Worm (Caenorhabditis elegans) whole organism, midembryonic: ENCODE measurements around the gene oac-29.

Experiments
- T22C8.4 ChIP-seq: fragments of 200-800 bp; sonication (Bioruptor generic); IDR thresholded peaks from 2 replicates; pipeline ENCODE4 v1.3.6; 2022; ENCODE audit warnings: missing genetic modification characterization, missing compliant biosample characterization
- cog-1 ChIP-seq: sonication (generic microtip); optimal IDR thresholded peaks from 2 replicates; lab custom pipeline; 2016; ENCODE audit warnings: missing genetic modification characterization, missing compliant biosample characterization
- flt-1 ChIP-seq: fragments of 200-800 bp; sonication (Bioruptor generic); IDR thresholded peaks from 2 replicates; pipeline ENCODE4 v1.3.6; 2022; ENCODE audit warnings: missing genetic modification characterization, missing compliant biosample characterization
- klf-2 ChIP-seq: fragments of 200-800 bp; sonication (Bioruptor generic); conservative IDR thresholded peaks from 2 replicates; pipeline ENCODE4 v1.3.6; 2022; ENCODE audit warnings: missing genetic modification reagents, missing genetic modification characterization, missing compliant biosample characterization
- med-1 ChIP-seq: sonication (generic microtip); optimal IDR thresholded peaks from 2 replicates; lab custom pipeline; 2017; ENCODE audit warnings: missing genetic modification characterization, mild to moderate bottlenecking, missing compliant biosample characterization, antibody characterized with exemption, missing genetic modification reagents; ENCODE audit not compliant: insufficient read depth
- ref-1 ChIP-seq: fragments of 200-800 bp; sonication (Bioruptor generic); conservative IDR thresholded peaks from 2 replicates; pipeline ENCODE4 v1.3.6; 2022; ENCODE audit warnings: missing genetic modification reagents, missing genetic modification characterization, missing compliant biosample characterization
- tab-1 ChIP-seq: fragments of 200-800 bp; sonication (Bioruptor generic); IDR thresholded peaks from 2 replicates; pipeline ENCODE4 v1.3.6; 2022; ENCODE audit warnings: missing genetic modification characterization, missing compliant biosample characterization
- ztf-23 ChIP-seq: fragments of 200-800 bp; sonication (Bioruptor generic); IDR thresholded peaks from 2 replicates; pipeline ENCODE4 v1.3.6; 2022; ENCODE audit warnings: missing genetic modification reagents, missing genetic modification characterization, missing compliant biosample characterization
- ztf-29 ChIP-seq: fragments of 200-800 bp; sonication (Bioruptor generic); IDR thresholded peaks from 2 replicates; pipeline ENCODE4 v1.3.6; 2022; ENCODE audit warnings: missing genetic modification reagents, missing genetic modification characterization, missing compliant biosample characterization

The oac-29 gene

DNA sequence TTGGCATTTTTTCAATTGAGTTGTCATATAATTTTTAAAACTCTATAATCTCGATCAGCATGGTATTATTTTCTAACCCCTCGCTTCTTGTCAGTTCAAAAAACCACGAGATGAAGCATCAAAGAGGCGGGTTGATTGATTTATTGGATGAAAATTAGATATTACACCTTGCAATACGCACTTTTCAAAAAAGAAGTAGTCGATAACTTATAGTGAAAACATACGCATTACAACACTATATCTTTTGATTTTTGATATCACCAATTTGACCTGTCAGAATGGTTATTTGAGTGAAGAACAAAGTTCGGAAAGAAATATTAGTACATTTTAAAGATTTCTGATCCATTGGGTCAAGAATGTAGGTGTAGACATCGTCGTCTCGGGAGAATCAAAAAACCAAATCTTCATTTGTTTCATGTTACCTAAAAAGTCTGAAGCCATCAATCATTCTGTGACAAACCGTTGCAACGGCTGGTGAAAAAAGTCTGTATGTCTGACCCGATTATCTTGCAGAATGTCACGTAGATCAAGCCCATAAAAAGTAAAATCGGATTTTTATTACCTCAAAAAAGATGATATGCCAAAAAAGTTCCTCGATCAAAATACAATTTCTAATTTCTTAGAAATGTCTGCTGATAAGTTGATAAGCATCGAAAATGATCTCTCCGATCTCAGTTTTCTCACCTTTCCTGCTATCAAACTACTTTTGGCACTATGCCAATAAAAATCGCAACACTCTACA lies 17.8 kb upstream of the oac-29 start:
- TF ChIP-seq cog-1: no peak

DNA sequence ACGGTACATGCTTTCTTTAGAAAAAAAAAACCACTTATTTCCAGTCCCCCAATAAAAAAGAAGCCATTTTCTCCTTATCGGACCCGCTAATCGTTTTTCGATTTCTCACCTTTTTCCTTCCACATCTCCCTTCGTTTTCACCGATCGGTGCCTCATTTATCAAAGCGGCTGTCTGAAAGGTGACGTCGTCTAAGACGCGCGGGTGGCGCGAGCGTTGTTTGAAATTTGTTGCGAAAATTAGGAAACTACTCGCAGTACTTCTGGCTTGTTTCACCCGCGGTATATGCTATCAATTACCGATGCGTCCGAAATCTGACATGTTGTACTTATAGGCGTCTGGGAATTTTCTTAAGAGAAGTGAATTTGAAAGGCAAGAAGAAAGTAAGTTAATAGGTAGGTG lies 16.7 kb upstream of the oac-29 start:
- TF ChIP-seq ref-1 (no peak), cog-1 (no peak), tab-1 (GFP tag; lab: Robert Waterston, UW) (no peak), med-1 (GFP tag; lab: Kevin White, UChicago) (no peak), flt-1 (GFP tag; lab: Robert Waterston, UW) (no peak), ztf-23 (GFP tag; lab: Robert Waterston, UW) (no peak), T22C8.4 (no peak), klf-2 (GFP tag; lab: Robert Waterston, UW) (no peak), ztf-29 (GFP tag; lab: Robert Waterston, UW) (no peak)

DNA sequence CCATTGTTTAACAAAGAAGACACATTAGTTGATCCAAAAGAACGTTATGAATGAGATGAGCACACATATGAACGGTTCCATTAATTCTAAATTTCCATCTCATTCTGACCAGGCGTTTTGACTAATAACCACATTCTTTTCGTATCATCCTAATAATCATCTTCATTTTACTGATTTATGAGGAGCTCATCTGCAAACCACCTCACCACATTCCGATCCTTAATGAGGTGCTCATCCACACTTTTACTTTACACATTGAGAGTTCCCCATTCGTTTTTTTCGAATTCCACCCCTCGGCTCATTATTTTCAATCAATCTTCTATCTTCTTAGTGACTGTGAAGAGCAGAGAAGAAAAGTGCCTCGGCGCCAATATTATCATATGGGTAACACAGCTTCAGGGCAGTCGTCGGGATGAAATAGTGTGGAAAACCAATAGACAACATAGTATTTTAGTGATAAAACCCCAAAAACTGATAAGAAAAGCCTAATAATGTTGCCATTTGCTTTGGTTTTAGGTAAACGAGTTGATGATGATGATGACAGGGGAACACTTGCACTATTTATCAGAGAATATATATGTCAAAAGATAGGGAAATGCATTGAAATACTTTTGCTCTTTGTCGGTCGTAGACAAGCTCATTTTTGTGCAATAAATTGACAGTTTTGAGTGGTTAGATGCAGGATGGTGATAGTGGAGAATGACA lies 15.7 kb upstream of the oac-29 start:
- no peak for TF ChIP-seq flt-1 (GFP tag; lab: Robert Waterston, UW)
- no peak for TF ChIP-seq med-1 (GFP tag; lab: Kevin White, UChicago)
- TF ChIP-seq ref-1: no peak
- no peak for TF ChIP-seq ztf-29 (GFP tag; lab: Robert Waterston, UW)
- no peak for TF ChIP-seq tab-1 (GFP tag; lab: Robert Waterston, UW)
- no peak for TF ChIP-seq cog-1
- TF ChIP-seq T22C8.4: no peak

DNA sequence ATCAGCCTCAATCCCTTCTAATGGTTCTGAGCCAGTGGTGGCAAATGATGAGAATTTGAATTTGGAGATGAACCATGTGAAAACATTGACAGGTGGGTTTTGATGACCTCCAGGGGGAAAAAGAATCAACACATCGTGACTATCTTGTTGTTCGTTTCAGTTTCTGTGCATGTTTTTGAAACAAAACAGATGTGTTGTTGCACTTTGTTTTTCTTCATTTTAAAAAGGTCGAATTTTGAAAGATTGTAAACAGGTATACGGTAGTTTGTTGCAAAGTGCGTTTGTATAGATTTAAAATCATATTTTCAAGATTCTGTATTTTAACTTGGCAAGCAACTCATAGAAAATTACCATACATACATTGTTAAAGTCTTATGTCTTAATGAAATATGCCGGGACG lies 14.9 kb upstream of the oac-29 start:
- TF ChIP-seq flt-1 (GFP tag; lab: Robert Waterston, UW): no peak
- TF ChIP-seq cog-1: no peak
- TF ChIP-seq T22C8.4: no peak
- no peak for TF ChIP-seq ref-1
- no peak for TF ChIP-seq ztf-23 (GFP tag; lab: Robert Waterston, UW)
- TF ChIP-seq med-1 (GFP tag; lab: Kevin White, UChicago): no peak
- TF ChIP-seq klf-2 (GFP tag; lab: Robert Waterston, UW): no peak
- no peak for TF ChIP-seq tab-1 (GFP tag; lab: Robert Waterston, UW)
- no peak for TF ChIP-seq ztf-29 (GFP tag; lab: Robert Waterston, UW)

DNA sequence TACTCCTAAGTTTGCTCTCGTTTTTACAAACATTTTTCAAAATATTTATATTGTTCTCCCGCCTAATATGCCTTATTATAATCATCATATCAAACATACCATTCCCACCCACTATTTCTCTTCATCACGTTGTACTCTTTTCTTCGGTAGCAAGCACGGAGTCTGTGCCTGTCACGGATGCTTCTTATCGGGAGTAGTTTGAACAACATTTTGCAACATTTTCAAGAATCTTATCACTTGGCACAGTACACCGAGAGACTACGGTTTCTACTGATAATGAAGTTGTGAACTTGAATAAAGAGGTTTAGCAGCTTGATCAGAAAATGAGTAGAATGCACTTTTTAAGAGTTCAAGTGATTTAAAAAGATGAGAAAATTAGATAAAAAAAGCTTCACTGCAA lies 12.8 kb upstream of the oac-29 start:
- no peak for TF ChIP-seq tab-1 (GFP tag; lab: Robert Waterston, UW)
- TF ChIP-seq ztf-29 (GFP tag; lab: Robert Waterston, UW): no peak
- TF ChIP-seq ref-1: no peak
- TF ChIP-seq med-1 (GFP tag; lab: Kevin White, UChicago): no peak

DNA sequence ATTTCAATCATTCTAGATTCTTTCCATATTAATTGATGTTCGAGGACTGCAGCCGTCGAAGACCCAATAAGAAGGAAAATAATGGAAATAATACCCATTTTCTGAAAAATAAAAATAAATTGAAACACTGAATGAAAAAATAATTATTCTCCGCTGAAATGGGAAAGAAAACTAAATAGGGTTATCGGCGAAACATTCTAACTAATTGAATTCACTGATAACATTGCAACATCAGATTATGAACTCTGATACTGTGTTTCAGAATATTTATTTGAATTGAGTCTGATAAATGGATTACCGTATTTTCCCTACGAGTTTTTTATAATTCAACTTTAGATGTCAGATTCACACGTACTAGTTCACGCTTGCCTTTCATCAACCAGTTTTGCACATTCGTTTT lies 7.6 kb upstream of the oac-29 start, which contains the start of gene asp-13:
asp-13 (minus strand) TSS at position 101 of the 400 bp plus-strand sequence.
- no peak for TF ChIP-seq klf-2 (GFP tag; lab: Robert Waterston, UW)
- TF ChIP-seq ztf-29 (GFP tag; lab: Robert Waterston, UW): no peak
- no peak for TF ChIP-seq flt-1 (GFP tag; lab: Robert Waterston, UW)
- TF ChIP-seq ref-1: no peak
- no peak for TF ChIP-seq med-1 (GFP tag; lab: Kevin White, UChicago)
- no peak for TF ChIP-seq tab-1 (GFP tag; lab: Robert Waterston, UW)
- TF ChIP-seq cog-1: no peak
- TF ChIP-seq T22C8.4: no peak
- no peak for TF ChIP-seq ztf-23 (GFP tag; lab: Robert Waterston, UW)

DNA sequence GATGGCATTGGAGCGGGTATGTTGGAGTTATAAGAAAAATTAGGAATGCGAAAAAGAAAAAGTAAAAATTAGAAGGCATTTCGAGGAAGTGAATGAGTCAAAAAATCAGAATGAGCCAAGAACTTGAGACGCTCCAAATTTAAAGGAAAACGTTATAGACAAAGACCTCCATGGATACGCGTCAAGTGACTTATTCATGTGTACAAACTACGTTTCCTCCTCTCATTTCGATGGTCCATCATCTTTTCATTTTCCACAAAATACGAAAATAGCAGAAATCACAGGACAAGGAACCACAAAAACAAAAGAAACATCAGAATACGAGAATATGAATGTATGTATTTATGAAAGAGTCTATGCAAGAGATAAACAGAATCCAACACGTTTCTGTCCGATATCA lies 5.8 kb upstream of the oac-29 start, which contains the start of gene F28A12.3:
F28A12.3 (minus strand) TSS at position 101 of the 400 bp plus-strand sequence.
- no peak for TF ChIP-seq T22C8.4
- no peak for TF ChIP-seq tab-1 (GFP tag; lab: Robert Waterston, UW)
- no peak for TF ChIP-seq ztf-29 (GFP tag; lab: Robert Waterston, UW)
- TF ChIP-seq ztf-23 (GFP tag; lab: Robert Waterston, UW): no peak
- TF ChIP-seq med-1 (GFP tag; lab: Kevin White, UChicago): no peak
- no peak for TF ChIP-seq flt-1 (GFP tag; lab: Robert Waterston, UW)
- no peak for TF ChIP-seq ref-1
- no peak for TF ChIP-seq klf-2 (GFP tag; lab: Robert Waterston, UW)
- no peak for TF ChIP-seq cog-1

DNA sequence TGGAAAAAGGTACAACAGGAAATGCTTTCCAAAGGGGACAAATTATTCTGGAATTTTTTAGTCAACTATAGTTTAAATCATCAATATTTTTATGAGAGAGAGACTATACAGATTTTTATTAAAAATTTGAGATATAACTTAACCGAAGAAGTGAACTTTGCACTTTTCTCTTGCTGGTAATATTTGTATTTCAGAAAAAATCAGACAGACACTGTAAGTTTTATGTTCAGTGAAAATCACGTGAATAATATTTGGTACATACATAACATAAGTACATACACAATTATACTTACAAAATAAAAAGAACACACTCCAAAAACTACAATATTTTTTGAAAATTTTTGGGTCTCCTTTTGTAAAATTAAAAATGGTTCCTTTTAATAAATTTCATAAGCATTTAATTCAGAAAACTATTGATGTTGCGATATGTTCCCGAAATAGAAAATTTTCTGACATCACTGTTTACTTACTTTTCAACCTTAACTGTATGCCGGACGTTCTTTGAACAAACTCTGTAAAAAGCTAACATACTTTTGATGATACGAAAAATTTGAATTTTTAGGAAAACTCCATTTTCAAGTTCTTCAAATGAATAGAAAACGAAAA lies 2.3 kb upstream of the oac-29 start, which contains the start of the genes F28A12.10 and acd-4:
F28A12.10 (minus strand) TSS at position 101 of the 606 bp plus-strand sequence.
acd-4 (plus strand) TSS at position 556 of the 606 bp plus-strand sequence.
- TF ChIP-seq klf-2 (GFP tag; lab: Robert Waterston, UW): no peak

DNA sequence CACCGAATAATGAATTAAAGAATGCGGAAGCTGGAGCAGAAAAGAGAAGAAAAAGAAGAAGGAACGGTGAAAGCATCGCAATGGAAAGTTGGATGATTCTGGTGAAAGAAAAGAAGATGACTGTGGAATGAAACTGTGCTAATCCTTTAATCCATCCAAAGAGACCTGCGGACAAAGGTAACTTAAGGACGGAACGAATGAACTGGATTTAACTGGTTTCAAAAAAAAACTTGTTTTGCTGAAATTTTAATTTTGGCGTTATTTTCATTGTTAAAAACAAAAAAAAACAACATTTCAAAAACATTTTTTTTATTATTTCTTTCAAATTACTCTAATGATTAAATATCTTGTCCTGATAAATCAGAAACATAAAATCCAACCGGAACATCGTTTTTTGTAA lies 1.4 kb upstream of the oac-29 start, which contains the start of gene grl-12:
grl-12 (minus strand) TSS at position 101 of the 400 bp plus-strand sequence.
- no peak for TF ChIP-seq med-1 (GFP tag; lab: Kevin White, UChicago)
- TF ChIP-seq tab-1 (GFP tag; lab: Robert Waterston, UW): no peak
- TF ChIP-seq flt-1 (GFP tag; lab: Robert Waterston, UW): no peak
- no peak for TF ChIP-seq T22C8.4
- TF ChIP-seq klf-2 (GFP tag; lab: Robert Waterston, UW): no peak
- TF ChIP-seq cog-1: no peak
- no peak for TF ChIP-seq ztf-29 (GFP tag; lab: Robert Waterston, UW)
- no peak for TF ChIP-seq ref-1
- TF ChIP-seq ztf-23 (GFP tag; lab: Robert Waterston, UW): no peak
